Worm (Caenorhabditis elegans) whole organism, L1 larva: ENCODE measurements around the gene F12E12.1.

Experiments
- C04F5.9 ChIP-seq: sonication (generic microtip); optimal IDR thresholded peaks from 2 replicates; lab custom pipeline; 2016; ENCODE audit warnings: missing genetic modification characterization, missing compliant biosample characterization
- C16A3.4 ChIP-seq: fragments of 150-350 bp; optimal IDR thresholded peaks from 2 replicates; lab custom pipeline; 2014; ENCODE audit warnings: missing biosample characterization, missing genetic modification characterization
- C34B4.2 ChIP-seq: sonication (generic microtip); optimal IDR thresholded peaks from 2 replicates; lab custom pipeline; 2017; ENCODE audit warnings: mild to moderate bottlenecking, missing genetic modification characterization, missing compliant biosample characterization
- aha-1 ChIP-seq: fragments of 150-350 bp; optimal IDR thresholded peaks from 2 replicates; lab custom pipeline; 2014; ENCODE audit warnings: missing biosample characterization, missing genetic modification characterization
- alr-1 ChIP-seq: fragments of 200-800 bp; sonication (Bioruptor generic); optimal IDR thresholded peaks from 2 replicates; lab custom pipeline; 2018; ENCODE audit warnings: borderline replicate concordance, mild to moderate bottlenecking, missing genetic modification characterization, missing compliant biosample characterization
- ama-1 ChIP-seq: fragments of 150-350 bp; optimal IDR thresholded peaks from 2 replicates; lab custom pipeline; 2014
- blmp-1 ChIP-seq: fragments of 150-350 bp; optimal IDR thresholded peaks from 2 replicates; lab custom pipeline; 2014; ENCODE audit warnings: missing biosample characterization, missing genetic modification characterization
- ceh-8 ChIP-seq: fragments of 200-800 bp; sonication (Bioruptor generic); optimal IDR thresholded peaks from 2 replicates; lab custom pipeline; 2018; ENCODE audit warnings: mild to moderate bottlenecking, missing genetic modification characterization, moderate library complexity, missing compliant biosample characterization
- ceh-82 ChIP-seq, 3 experiments: fragments of 150-350 bp in 1 of 3; sonication (generic microtip) in 2 of 3; optimal IDR thresholded peaks; 2 replicates each; lab custom pipeline; 2014 to 2017; ENCODE audit warnings: missing biosample characterization in 3 of 3, missing genetic modification characterization in 3 of 3
- ceh-88 ChIP-seq: fragments of 200-800 bp; sonication (Bioruptor generic); IDR thresholded peaks from 2 replicates; pipeline ENCODE4 v1.3.6; 2022; ENCODE audit warnings: missing genetic modification characterization, missing compliant biosample characterization
- efl-1 ChIP-seq, 4 experiments: fragments of 150-350 bp; optimal IDR thresholded peaks in 3 of 4; peaks in 1 of 4; 1 replicate in 1 of 4; 2 replicates in 3 of 4; lab custom pipeline; 2014; ENCODE audit warnings: missing biosample characterization in 2 of 4, missing genetic modification characterization in 2 of 4, missing genetic modification reagents in 2 of 4
- efl-3 ChIP-seq: fragments of 200-800 bp; sonication (Bioruptor generic); optimal IDR thresholded peaks from 2 replicates; lab custom pipeline; 2018; ENCODE audit warnings: mild to moderate bottlenecking, missing genetic modification characterization, missing compliant biosample characterization
- egl-13 ChIP-seq: sonication (generic microtip); optimal IDR thresholded peaks from 2 replicates; lab custom pipeline; 2016; ENCODE audit warnings: missing genotype, missing genetic modification reagents, missing genetic modification characterization, missing compliant biosample characterization
- elt-2 ChIP-seq: sonication (generic microtip); optimal IDR thresholded peaks from 2 replicates; lab custom pipeline; 2016; ENCODE audit warnings: missing genetic modification characterization, mild to moderate bottlenecking, inconsistent platforms, missing compliant biosample characterization, missing genetic modification reagents
- fkh-10 ChIP-seq: sonication (generic microtip); optimal IDR thresholded peaks from 2 replicates; lab custom pipeline; 2017; ENCODE audit warnings: missing biosample characterization, missing genetic modification reagents, missing genetic modification characterization
- fkh-4 ChIP-seq: sonication (generic microtip); optimal IDR thresholded peaks from 2 replicates; lab custom pipeline; 2016; ENCODE audit warnings: missing compliant biosample characterization, missing genetic modification characterization, borderline replicate concordance
- fkh-8 ChIP-seq: sonication (generic microtip); optimal IDR thresholded peaks from 2 replicates; lab custom pipeline; 2016; ENCODE audit warnings: mild to moderate bottlenecking, missing genetic modification characterization, missing compliant biosample characterization
- fos-1 ChIP-seq: fragments of 150-350 bp; optimal IDR thresholded peaks from 2 replicates; lab custom pipeline; 2014; ENCODE audit warnings: missing biosample characterization, missing genetic modification characterization
- grh-1 ChIP-seq: fragments of 200-800 bp; sonication (Bioruptor generic); IDR thresholded peaks from 2 replicates; pipeline ENCODE4 v1.3.6; 2022; ENCODE audit warnings: missing genetic modification reagents, missing genetic modification characterization, missing compliant biosample characterization
- hlh-17 ChIP-seq: fragments of 200-800 bp; sonication (Bioruptor generic); optimal IDR thresholded peaks from 2 replicates; lab custom pipeline; 2018; ENCODE audit warnings: missing genetic modification characterization, mild to moderate bottlenecking, missing compliant biosample characterization, moderate library complexity, borderline replicate concordance
- hpl-2 ChIP-seq: fragments of 150-350 bp; optimal IDR thresholded peaks from 2 replicates; lab custom pipeline; 2014; ENCODE audit warnings: missing biosample characterization, missing genetic modification reagents, missing genetic modification characterization
- isw-1 ChIP-seq: fragments of 200-800 bp; sonication (Bioruptor generic); IDR thresholded peaks from 2 replicates; pipeline ENCODE4 v1.3.6; 2022; ENCODE audit warnings: missing genetic modification characterization, missing compliant biosample characterization
- jun-1 ChIP-seq: fragments of 150-350 bp; optimal IDR thresholded peaks from 2 replicates; lab custom pipeline; 2014; ENCODE audit warnings: missing biosample characterization, missing genetic modification reagents, missing genetic modification characterization
- lin-13 ChIP-seq: fragments of 150-350 bp; optimal IDR thresholded peaks from 2 replicates; lab custom pipeline; 2014; ENCODE audit warnings: missing biosample characterization, missing genetic modification reagents, missing genetic modification characterization
- lin-14 ChIP-seq: fragments of 200-800 bp; sonication (Bioruptor generic); optimal IDR thresholded peaks from 2 replicates; lab custom pipeline; 2018; ENCODE audit warnings: mild to moderate bottlenecking, missing genetic modification characterization, moderate library complexity, missing compliant biosample characterization
- lin-35 ChIP-seq, 2 experiments: fragments of 150-350 bp; optimal IDR thresholded peaks; 2 replicates each; lab custom pipeline; 2014; ENCODE audit warnings: missing biosample characterization in 2 of 2, missing genetic modification characterization in 2 of 2, missing genetic modification reagents in 2 of 2
- lsy-2 ChIP-seq, 2 experiments: fragments of 150-350 bp; optimal IDR thresholded peaks; 2 replicates each; lab custom pipeline; 2014; ENCODE audit warnings: missing biosample characterization in 2 of 2, missing genetic modification characterization in 2 of 2
- mab-9 ChIP-seq: fragments of 200-800 bp; sonication (Bioruptor generic); IDR thresholded peaks from 2 replicates; pipeline ENCODE4 v1.3.6; 2022; ENCODE audit warnings: missing genetic modification reagents, missing genetic modification characterization, missing compliant biosample characterization
- mep-1 ChIP-seq: fragments of 150-350 bp; optimal IDR thresholded peaks from 2 replicates; lab custom pipeline; 2014; ENCODE audit warnings: missing biosample characterization, missing genetic modification characterization
- nhr-11 ChIP-seq: fragments of 150-350 bp; optimal IDR thresholded peaks from 2 replicates; lab custom pipeline; 2014; ENCODE audit warnings: missing biosample characterization, missing genetic modification characterization
- nhr-12 ChIP-seq: sonication (generic microtip); optimal IDR thresholded peaks from 2 replicates; lab custom pipeline; 2017; ENCODE audit warnings: missing biosample characterization, missing genetic modification characterization
- nhr-19 ChIP-seq: fragments of 200-800 bp; sonication (Bioruptor generic); conservative IDR thresholded peaks from 2 replicates; pipeline ENCODE4 v1.3.6; 2022; ENCODE audit warnings: missing genetic modification characterization, missing compliant biosample characterization
- nhr-20 ChIP-seq: sonication (generic microtip); optimal IDR thresholded peaks from 2 replicates; lab custom pipeline; 2016; ENCODE audit warnings: mild to moderate bottlenecking, missing genetic modification characterization, missing compliant biosample characterization
- nhr-237 ChIP-seq: fragments of 150-350 bp; optimal IDR thresholded peaks from 2 replicates; lab custom pipeline; 2014; ENCODE audit warnings: missing biosample characterization, missing genetic modification characterization
- nhr-28 ChIP-seq: fragments of 150-350 bp; optimal IDR thresholded peaks from 2 replicates; lab custom pipeline; 2014; ENCODE audit warnings: missing biosample characterization, missing genetic modification characterization
- nhr-47 ChIP-seq: sonication (generic microtip); optimal IDR thresholded peaks from 2 replicates; lab custom pipeline; 2016; ENCODE audit warnings: mild to moderate bottlenecking, missing genetic modification characterization, moderate library complexity, missing compliant biosample characterization
- nhr-71 ChIP-seq: sonication (generic microtip); optimal IDR thresholded peaks from 2 replicates; lab custom pipeline; 2016; ENCODE audit warnings: mild to moderate bottlenecking, missing genetic modification characterization, moderate library complexity, missing compliant biosample characterization
- nhr-90 ChIP-seq: sonication (generic microtip); optimal IDR thresholded peaks from 2 replicates; lab custom pipeline; 2016; ENCODE audit warnings: mild to moderate bottlenecking, missing genetic modification characterization, missing compliant biosample characterization; ENCODE audit not compliant: poor library complexity
- pag-3 ChIP-seq: sonication (generic microtip); optimal IDR thresholded peaks from 2 replicates; lab custom pipeline; 2017; ENCODE audit warnings: missing genetic modification characterization, mild to moderate bottlenecking, missing compliant biosample characterization, antibody characterized with exemption, borderline replicate concordance; ENCODE audit not compliant: insufficient read depth
- pax-3 ChIP-seq: fragments of 200-800 bp; sonication (Bioruptor generic); optimal IDR thresholded peaks from 2 replicates; lab custom pipeline; 2018; ENCODE audit warnings: mild to moderate bottlenecking, missing genetic modification characterization, moderate library complexity, missing compliant biosample characterization
- pqm-1 ChIP-seq: sonication (generic microtip); optimal IDR thresholded peaks from 3 replicates; lab custom pipeline; 2017; ENCODE audit warnings: missing biosample characterization, missing genetic modification characterization
- rnt-1 ChIP-seq: sonication (generic microtip); optimal IDR thresholded peaks from 2 replicates; lab custom pipeline; 2016; ENCODE audit warnings: mild to moderate bottlenecking, missing genetic modification characterization, moderate library complexity, missing compliant biosample characterization
- snu-23 ChIP-seq: sonication (generic microtip); optimal IDR thresholded peaks from 2 replicates; lab custom pipeline; 2016; ENCODE audit warnings: missing genetic modification characterization, missing compliant biosample characterization
- sox-4 ChIP-seq: sonication (generic microtip); optimal IDR thresholded peaks from 2 replicates; lab custom pipeline; 2016; ENCODE audit warnings: missing genetic modification characterization, missing compliant biosample characterization
- sup-37 ChIP-seq: fragments of 200-800 bp; sonication (Bioruptor generic); optimal IDR thresholded peaks from 2 replicates; lab custom pipeline; 2018; ENCODE audit warnings: mild to moderate bottlenecking, missing genetic modification characterization, missing compliant biosample characterization
- tlp-1 ChIP-seq: fragments of 150-350 bp; optimal IDR thresholded peaks from 2 replicates; lab custom pipeline; 2014; ENCODE audit warnings: missing biosample characterization, missing genetic modification characterization
- unc-62 ChIP-seq: fragments of 150-350 bp; optimal IDR thresholded peaks from 2 replicates; lab custom pipeline; 2014; ENCODE audit warnings: missing biosample characterization, missing genetic modification reagents, missing genetic modification characterization
- unc-98 ChIP-seq: fragments of 200-800 bp; sonication (Bioruptor generic); IDR thresholded peaks from 2 replicates; pipeline ENCODE4 v1.3.6; 2022; ENCODE audit warnings: missing genetic modification characterization, missing compliant biosample characterization
- zag-1 ChIP-seq: fragments of 150-350 bp; optimal IDR thresholded peaks from 2 replicates; lab custom pipeline; 2014; ENCODE audit warnings: missing biosample characterization, missing genetic modification characterization
- zip-4 ChIP-seq: fragments of 200-800 bp; sonication (Bioruptor generic); optimal IDR thresholded peaks from 2 replicates; lab custom pipeline; 2018; ENCODE audit warnings: mild to moderate bottlenecking, missing genetic modification characterization, moderate library complexity, missing compliant biosample characterization

F12E12.1 gene

DNA sequence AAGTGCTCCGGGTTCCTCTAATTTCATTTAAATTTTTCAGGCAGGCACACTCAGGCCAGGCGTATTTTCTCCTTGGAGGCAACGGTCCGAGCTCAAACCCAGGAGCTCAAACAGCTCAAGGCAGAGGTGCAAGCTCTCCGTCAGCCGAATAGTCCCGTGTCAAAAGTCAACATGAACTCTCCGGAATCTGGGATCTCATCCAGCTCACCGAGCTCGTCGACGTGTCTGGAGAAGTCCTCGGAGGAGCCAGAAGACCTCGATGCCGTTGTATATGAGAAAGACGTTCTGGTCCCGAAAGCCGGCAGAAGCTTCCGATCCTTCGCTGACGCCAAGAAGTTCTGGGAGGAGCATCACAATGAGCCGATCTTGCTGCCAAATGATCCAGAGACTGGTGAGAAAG lies 44.1 kb downstream of the F12E12.1 start:
- TF ChIP-seq mep-1 (tag; lab: Kevin White, UChicago): no peak
- no peak for TF ChIP-seq efl-3
- no peak for TF ChIP-seq egl-13 (tag; lab: Kevin White, UChicago)
- TF ChIP-seq sox-4 (tag; lab: Kevin White, UChicago): no peak
- TF ChIP-seq lin-13 (GFP tag; lab: Kevin White, UChicago): no peak
- no peak for TF ChIP-seq hpl-2 (GFP tag; lab: Kevin White, UChicago)
- no peak for TF ChIP-seq snu-23 (GFP tag; lab: Kevin White, UChicago)
- TF ChIP-seq fkh-4 (tag; lab: Kevin White, UChicago): no peak
- TF ChIP-seq jun-1 (tag; lab: Kevin White, UChicago): no peak
- no peak for TF ChIP-seq ama-1 (lab: Kevin White, UChicago)
- TF ChIP-seq nhr-47: no peak
- TF ChIP-seq blmp-1 (tag; lab: Kevin White, UChicago): no peak
- no peak for TF ChIP-seq C34B4.2 (tag; lab: Kevin White, UChicago)
- no peak for TF ChIP-seq zip-4 (GFP tag; lab: Kevin White, UChicago)
- no peak for TF ChIP-seq ceh-88 (GFP tag; lab: Robert Waterston, UW)
- TF ChIP-seq fkh-10 (GFP tag; lab: Kevin White, UChicago): no peak
- no peak for TF ChIP-seq ceh-82 (tag; optimal IDR thresholded peaks at IDR 0.05; lab: Kevin White, UChicago)
- TF ChIP-seq, all 84 proteins: peak for 0

DNA sequence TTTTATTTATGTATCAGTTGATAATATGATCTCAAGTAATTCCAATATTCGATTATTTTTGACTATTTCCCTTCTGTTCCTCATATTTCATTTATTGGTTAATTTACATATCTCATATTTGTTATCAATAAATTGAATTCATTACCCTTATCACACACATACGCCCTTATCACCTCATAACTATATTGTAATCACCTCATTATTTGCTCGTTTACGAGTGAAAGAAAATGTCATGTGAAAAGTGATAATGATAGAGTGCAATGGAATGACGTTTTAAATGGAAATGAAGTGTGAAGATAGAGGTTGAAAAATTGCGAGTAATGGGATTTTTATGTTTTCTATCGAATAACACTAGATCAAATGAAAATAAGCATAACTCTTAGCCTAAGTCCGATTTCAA lies 44.9 kb downstream of the F12E12.1 start:
- TF ChIP-seq hlh-17 (GFP tag; lab: Kevin White, UChicago) (no peak), mab-9 (GFP tag; lab: Robert Waterston, UW) (no peak), nhr-20 (tag; lab: Kevin White, UChicago) (peak; percentile 51), fkh-4 (tag; lab: Kevin White, UChicago) (no peak), pag-3 (no peak), nhr-237 (tag; lab: Kevin White, UChicago) (no peak), unc-62 (GFP tag; lab: Kevin White, UChicago) (no peak), ceh-8 (GFP tag; lab: Kevin White, UChicago) (peak; percentile 87), rnt-1 (tag; lab: Kevin White, UChicago) (no peak), nhr-90 (peak; percentile 47), nhr-28 (tag; lab: Kevin White, UChicago) (no peak), nhr-12 (tag; lab: Kevin White, UChicago) (no peak), aha-1 (tag; lab: Kevin White, UChicago) (no peak), mep-1 (tag; lab: Kevin White, UChicago) (no peak), alr-1 (tag; lab: Kevin White, UChicago) (no peak), zag-1 (tag; lab: Kevin White, UChicago) (no peak), pax-3 (peak; percentile 79), fos-1 (tag; lab: Kevin White, UChicago) (peak; percentile 4), C04F5.9 (tag; lab: Kevin White, UChicago) (no peak), grh-1 (no peak), C16A3.4 (no peak), tlp-1 (tag; lab: Kevin White, UChicago) (peak; percentile 91), hpl-2 (GFP tag; lab: Kevin White, UChicago) (no peak), lsy-2 (tag; optimal IDR thresholded peaks at IDR 0.05; lab: Kevin White, UChicago) (peak in 1 of 2 experiments; percentile 58), elt-2 (peak; percentile 100), unc-98 (no peak), pqm-1 (tag; lab: Kevin White, UChicago) (peak; percentile 99), fkh-8 (peak; percentile 9), efl-1 (optimal IDR thresholded peaks at IDR 0.05; lab: Kevin White, UChicago) (no peak), efl-1 (GFP tag; optimal IDR thresholded peaks at IDR 0.05 in 1 of 2; lab: Kevin White, UChicago) (peak in 1 of 2 experiments; percentile 84), lin-35 (GFP tag; optimal IDR thresholded peaks at IDR 0.05; lab: Kevin White, UChicago) (peak in 1 of 2 experiments; percentile 70), sup-37 (GFP tag; lab: Kevin White, UChicago) (no peak), lin-14 (no peak), jun-1 (tag; lab: Kevin White, UChicago) (peak; percentile 88), nhr-47 (no peak), nhr-71 (tag; lab: Kevin White, UChicago) (no peak), isw-1 (GFP tag; lab: Robert Waterston, UW) (no peak), nhr-11 (tag; lab: Kevin White, UChicago) (no peak), nhr-19 (0 out of 2 replicates have a peak, but pooled peaks have one; percentile 6)
